Fruit fly (Drosophila melanogaster): ENCODE measurements around the gene Cpr72Ea.

The Cpr72Ea gene

DNA sequence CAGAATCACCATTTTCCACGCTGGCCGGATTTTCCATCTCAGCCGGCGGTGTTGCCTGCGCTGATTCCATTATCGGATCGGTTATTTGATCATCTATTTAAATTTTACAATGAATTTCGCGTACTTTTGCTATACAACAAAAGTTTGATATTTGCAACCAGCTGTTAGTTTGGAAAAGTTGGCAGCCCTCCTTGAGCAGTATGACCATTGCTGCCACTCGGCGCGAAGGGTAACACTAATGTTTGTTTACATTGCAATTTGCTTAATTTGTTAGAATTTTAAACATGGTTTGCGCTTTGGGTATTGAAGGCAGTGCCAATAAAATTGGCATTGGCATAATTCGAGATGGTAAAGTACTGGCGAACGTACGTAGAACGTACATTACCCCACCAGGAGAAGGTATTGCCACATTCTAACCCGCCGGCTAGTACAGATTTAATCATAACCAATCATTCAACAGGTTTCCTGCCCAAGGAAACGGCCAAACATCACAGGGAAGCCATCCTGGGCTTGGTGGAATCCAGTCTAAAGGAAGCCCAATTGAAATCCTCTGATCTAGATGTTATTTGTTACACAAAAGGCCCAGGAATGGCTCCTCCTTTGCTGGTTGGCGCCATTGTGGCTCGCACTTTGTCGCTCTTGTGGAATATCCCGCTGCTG lies 10.5 kb upstream of the Cpr72Ea start, which contains the start of the genes Golgin104 and Tcs3 (continued):
- no peak for TF ChIP-seq toy (GFP tag; IDR thresholded peaks at IDR 0.05)
- TF ChIP-seq CG7357 (GFP tag; IDR thresholded peaks at IDR 0.05) = no peak
- TF ChIP-seq dati (GFP tag; IDR thresholded peaks at IDR 0.05) = no peak
- TF ChIP-seq CrebB (tag; optimal IDR thresholded peaks at IDR 0.05) = no peak
- TF ChIP-seq onecut (GFP tag; IDR thresholded peaks at IDR 0.05) = no peak
- no peak for TF ChIP-seq ash1 (GFP tag; optimal IDR thresholded peaks at IDR 0.05)
- peak; percentile 75 for TF ChIP-seq stwl (tag; optimal IDR thresholded peaks at IDR 0.05)
- no peak for TF ChIP-seq jumu (GFP tag; optimal IDR thresholded peaks at IDR 0.05)
- no peak for TF ChIP-seq sens (GFP tag)
- no peak for TF ChIP-seq hbn (GFP tag; IDR thresholded peaks at IDR 0.05; ENCODE audit: partially characterized antibody)
- TF ChIP-seq CG4707 (GFP tag; optimal IDR thresholded peaks at IDR 0.05) = no peak
- TF ChIP-seq HmgZ (tag; optimal IDR thresholded peaks at IDR 0.05) = peak; percentile 63
- no peak for TF ChIP-seq salm (tag; optimal IDR thresholded peaks at IDR 0.05)
- no peak for TF ChIP-seq CG10366 (GFP tag; IDR thresholded peaks at IDR 0.05)
- TF ChIP-seq eve (GFP tag; optimal IDR thresholded peaks at IDR 0.05) = no peak
- TF ChIP-seq stc (GFP tag; IDR thresholded peaks at IDR 0.05) = no peak
- no peak for TF ChIP-seq insv (GFP tag; optimal IDR thresholded peaks at IDR 0.05)
- peak; percentile 49; the same call in 1 of the 3 replicates for TF ChIP-seq CG34422 (GFP tag; IDR thresholded peaks at IDR 0.05)
- no peak for TF ChIP-seq CG33213 (GFP tag; optimal IDR thresholded peaks at IDR 0.05)
- TF ChIP-seq MTF-1 (GFP tag; optimal IDR thresholded peaks at IDR 0.05; ENCODE audit: borderline replicate concordance) = no peak
- TF ChIP-seq NfI (GFP tag; optimal IDR thresholded peaks at IDR 0.05) = no peak
- TF ChIP-seq CG7987 (GFP tag; optimal IDR thresholded peaks at IDR 0.05) = no peak
- no peak for TF ChIP-seq caup (GFP tag; optimal IDR thresholded peaks at IDR 0.05; ENCODE audit: severe bottlenecking)
- TF ChIP-seq fd102C (GFP tag; optimal IDR thresholded peaks at IDR 0.05) = no peak
- TF ChIP-seq jing (GFP tag; optimal IDR thresholded peaks at IDR 0.05) = no peak
- no peak for TF ChIP-seq Dfd (GFP tag; optimal IDR thresholded peaks at IDR 0.05)
- peak; percentile 38; the same call in 1 of the 2 replicates for TF ChIP-seq Scr (GFP tag; IDR thresholded peaks at IDR 0.05; ENCODE audit: partially characterized antibody)
- TF ChIP-seq CG10979 (tag; optimal IDR thresholded peaks at IDR 0.05) = no peak
- no peak for TF ChIP-seq Eip74EF (GFP tag; optimal IDR thresholded peaks at IDR 0.05)
- TF ChIP-seq bab2 (GFP tag; optimal IDR thresholded peaks at IDR 0.05) = no peak
- TF ChIP-seq H15 (GFP tag; IDR thresholded peaks at IDR 0.05) = no peak
- no peak for TF ChIP-seq bsh (GFP tag; optimal IDR thresholded peaks at IDR 0.05)
- no peak for TF ChIP-seq zfh2 (GFP tag; optimal IDR thresholded peaks at IDR 0.05)
- no peak for TF ChIP-seq Chrac-16 (GFP tag; optimal IDR thresholded peaks at IDR 0.05)
- no peak for TF ChIP-seq danr (GFP tag; IDR thresholded peaks at IDR 0.05)
- TF ChIP-seq shn (GFP tag; optimal IDR thresholded peaks at IDR 0.05) = no peak
- TF ChIP-seq Adf1 (GFP tag; IDR thresholded peaks at IDR 0.05) = no peak
- TF ChIP-seq br (optimal IDR thresholded peaks at IDR 0.05) = no peak
- no peak for TF ChIP-seq wor (GFP tag; IDR thresholded peaks at IDR 0.05)
- TF ChIP-seq zfh1 (GFP tag; IDR thresholded peaks at IDR 0.05) = no peak
- TF ChIP-seq repo (GFP tag; optimal IDR thresholded peaks at IDR 0.05) = no peak
- no peak for TF ChIP-seq hb (GFP tag; IDR thresholded peaks at IDR 0.05; ENCODE audit: partially characterized antibody)
- TF ChIP-seq Dek (tag; optimal IDR thresholded peaks at IDR 0.05) = no peak
- no peak for TF ChIP-seq esg (GFP tag; conservative IDR thresholded peaks at IDR 0.05)
- no peak for TF ChIP-seq CG16813 (GFP tag; IDR thresholded peaks at IDR 0.05; ENCODE audit: partially characterized antibody)
- peak; percentile 26 for TF ChIP-seq CG12659 (GFP tag; optimal IDR thresholded peaks at IDR 0.05)
- TF ChIP-seq CG10209 (GFP tag; optimal IDR thresholded peaks at IDR 0.05) = no peak
- no peak for TF ChIP-seq her (GFP tag; optimal IDR thresholded peaks at IDR 0.05)
- TF ChIP-seq CG1832 (GFP tag; optimal IDR thresholded peaks at IDR 0.05) = no peak
- peak; percentile 45 for TF ChIP-seq Dp (GFP tag; optimal IDR thresholded peaks at IDR 0.05)
